Worm (Caenorhabditis elegans) whole organism, late embryonic: ENCODE data around the gene hpo-39.

Experiments used
- C08G9.2 ChIP-seq: sonication (generic microtip); optimal IDR thresholded peaks from 2 replicates; lab custom pipeline; 2016; ENCODE audit warnings: mild to moderate bottlenecking, missing genetic modification characterization, moderate library complexity, missing compliant biosample characterization
- F13H6.1 ChIP-seq: sonication (generic microtip); optimal IDR thresholded peaks from 2 replicates; lab custom pipeline; 2016; ENCODE audit warnings: missing genetic modification characterization, missing compliant biosample characterization
- Y22D7AL.16 ChIP-seq: sonication (generic microtip); optimal IDR thresholded peaks from 2 replicates; lab custom pipeline; 2016; ENCODE audit warnings: missing genetic modification characterization, missing compliant biosample characterization
- ama-1 ChIP-seq: fragments of 150-350 bp; optimal IDR thresholded peaks from 2 replicates; lab custom pipeline; 2014
- ceh-14 ChIP-seq: sonication (generic microtip); optimal IDR thresholded peaks from 2 replicates; lab custom pipeline; 2016; ENCODE audit warnings: missing genotype, missing genetic modification characterization, missing compliant biosample characterization
- ceh-18 ChIP-seq: sonication (generic microtip); optimal IDR thresholded peaks from 2 replicates; lab custom pipeline; 2016; ENCODE audit warnings: missing genetic modification characterization, missing compliant biosample characterization
- ceh-22 ChIP-seq: sonication (generic microtip); optimal IDR thresholded peaks from 2 replicates; lab custom pipeline; 2017; ENCODE audit warnings: missing biosample characterization, missing genetic modification characterization
- ceh-30 ChIP-seq: fragments of 150-350 bp; optimal IDR thresholded peaks from 2 replicates; lab custom pipeline; 2014; ENCODE audit warnings: missing biosample characterization, missing genetic modification characterization
- ceh-31 ChIP-seq: sonication (generic microtip); optimal IDR thresholded peaks from 2 replicates; lab custom pipeline; 2016; ENCODE audit warnings: missing genetic modification characterization, missing compliant biosample characterization
- ceh-34 ChIP-seq: sonication (generic microtip); optimal IDR thresholded peaks from 2 replicates; lab custom pipeline; 2016; ENCODE audit warnings: mild to moderate bottlenecking, missing genetic modification characterization, missing compliant biosample characterization
- ceh-45 ChIP-seq: fragments of 200-800 bp; sonication (Bioruptor generic); IDR thresholded peaks from 2 replicates; pipeline ENCODE4 v1.3.6; 2022; ENCODE audit warnings: missing genetic modification reagents, missing genetic modification characterization, missing compliant biosample characterization
- ceh-48 ChIP-seq: sonication (generic microtip); optimal IDR thresholded peaks from 2 replicates; lab custom pipeline; 2016; ENCODE audit warnings: missing genetic modification characterization, inconsistent platforms, missing compliant biosample characterization
- ceh-6 ChIP-seq: fragments of 200-800 bp; sonication (Bioruptor generic); optimal IDR thresholded peaks from 2 replicates; lab custom pipeline; 2018; ENCODE audit warnings: mild to moderate bottlenecking, missing genetic modification characterization, missing compliant biosample characterization
- dmd-4 ChIP-seq: sonication (generic microtip); optimal IDR thresholded peaks from 2 replicates; lab custom pipeline; 2016; ENCODE audit warnings: borderline replicate concordance, missing genetic modification characterization, missing compliant biosample characterization
- dve-1 ChIP-seq: sonication (generic microtip); optimal IDR thresholded peaks from 2 replicates; lab custom pipeline; 2017; ENCODE audit warnings: antibody characterized with exemption, mild to moderate bottlenecking, missing genetic modification characterization, missing compliant biosample characterization
- elt-2 ChIP-seq: sonication (generic microtip); optimal IDR thresholded peaks from 2 replicates; lab custom pipeline; 2016; ENCODE audit warnings: missing genetic modification reagents, missing genetic modification characterization, missing compliant biosample characterization
- fax-1 ChIP-seq: sonication (generic microtip); optimal IDR thresholded peaks from 2 replicates; lab custom pipeline; 2016; ENCODE audit warnings: missing genotype, missing genetic modification characterization, missing compliant biosample characterization
- hlh-6 ChIP-seq: sonication (generic microtip); optimal IDR thresholded peaks from 2 replicates; lab custom pipeline; 2016; ENCODE audit warnings: missing genotype, missing genetic modification characterization, missing compliant biosample characterization
- lim-6 ChIP-seq: sonication (generic microtip); optimal IDR thresholded peaks from 2 replicates; lab custom pipeline; 2016; ENCODE audit warnings: missing genetic modification characterization, missing compliant biosample characterization
- mec-3 ChIP-seq: sonication (generic microtip); optimal IDR thresholded peaks from 2 replicates; lab custom pipeline; 2016; ENCODE audit warnings: borderline replicate concordance, missing genetic modification characterization, missing compliant biosample characterization
- nfya-1 ChIP-seq: sonication (generic microtip); optimal IDR thresholded peaks from 2 replicates; lab custom pipeline; 2017; ENCODE audit warnings: missing genetic modification characterization, mild to moderate bottlenecking, missing compliant biosample characterization, antibody characterized with exemption, moderate library complexity
- nhr-11 ChIP-seq: fragments of 150-350 bp; optimal IDR thresholded peaks from 2 replicates; lab custom pipeline; 2014; ENCODE audit warnings: missing biosample characterization, missing genetic modification characterization
- npax-4 ChIP-seq: sonication (generic microtip); optimal IDR thresholded peaks from 2 replicates; lab custom pipeline; 2016; ENCODE audit warnings: missing genetic modification characterization, missing compliant biosample characterization
- pag-3 ChIP-seq: sonication (generic microtip); optimal IDR thresholded peaks from 2 replicates; lab custom pipeline; 2016; ENCODE audit warnings: missing compliant biosample characterization, missing genetic modification characterization, borderline replicate concordance
- pat-9 ChIP-seq: fragments of 200-800 bp; sonication (Bioruptor generic); optimal IDR thresholded peaks from 2 replicates; lab custom pipeline; 2018; ENCODE audit warnings: mild to moderate bottlenecking, missing genetic modification characterization, moderate library complexity, missing compliant biosample characterization
- pax-1 ChIP-seq: fragments of 150-350 bp; optimal IDR thresholded peaks from 2 replicates; lab custom pipeline; 2014; ENCODE audit warnings: missing biosample characterization, missing genetic modification characterization
- pha-2 ChIP-seq: sonication (generic microtip); optimal IDR thresholded peaks from 2 replicates; lab custom pipeline; 2017; ENCODE audit warnings: mild to moderate bottlenecking, missing genetic modification characterization, missing compliant biosample characterization
- pha-4 ChIP-seq: fragments of 150-350 bp; optimal IDR thresholded peaks from 2 replicates; lab custom pipeline; 2018; ENCODE audit warnings: missing biosample characterization, missing genetic modification reagents, missing genetic modification characterization
- pqm-1 ChIP-seq: sonication (generic microtip); optimal IDR thresholded peaks from 2 replicates; lab custom pipeline; 2016; ENCODE audit warnings: missing genetic modification characterization, missing compliant biosample characterization
- pros-1 ChIP-seq: fragments of 150-350 bp; optimal IDR thresholded peaks from 2 replicates; lab custom pipeline; 2014; ENCODE audit warnings: missing biosample characterization, missing genetic modification reagents, missing genetic modification characterization
- ref-2 ChIP-seq: sonication (generic microtip); optimal IDR thresholded peaks from 2 replicates; lab custom pipeline; 2016; ENCODE audit warnings: missing genetic modification characterization, missing compliant biosample characterization
- rnt-1 ChIP-seq: sonication (generic microtip); optimal IDR thresholded peaks from 2 replicates; lab custom pipeline; 2016; ENCODE audit warnings: missing genetic modification characterization, missing compliant biosample characterization
- sdc-2 ChIP-seq: sonication (generic microtip); optimal IDR thresholded peaks from 2 replicates; lab custom pipeline; 2016; ENCODE audit warnings: missing genotype, missing genetic modification characterization, missing compliant biosample characterization
- tbx-2 ChIP-seq: sonication (generic microtip); optimal IDR thresholded peaks from 2 replicates; lab custom pipeline; 2016; ENCODE audit warnings: missing genetic modification characterization, missing compliant biosample characterization
- tbx-7 ChIP-seq: sonication (generic microtip); optimal IDR thresholded peaks from 2 replicates; lab custom pipeline; 2016; ENCODE audit warnings: missing genotype, missing genetic modification characterization, missing compliant biosample characterization
- ttx-3 ChIP-seq: sonication (generic microtip); optimal IDR thresholded peaks from 2 replicates; lab custom pipeline; 2016; ENCODE audit warnings: missing genetic modification reagents, missing genetic modification characterization, missing compliant biosample characterization
- unc-42 ChIP-seq: sonication (generic microtip); optimal IDR thresholded peaks from 2 replicates; lab custom pipeline; 2016; ENCODE audit warnings: missing genotype, missing genetic modification characterization, missing compliant biosample characterization
- unc-55 ChIP-seq: sonication (generic microtip); optimal IDR thresholded peaks from 2 replicates; lab custom pipeline; 2017; ENCODE audit warnings: missing biosample characterization, missing genetic modification reagents, missing genetic modification characterization

Gene hpo-39

ce11 chrV:4552394-4553096 lies 21.2 kb downstream of the hpo-39 start:
- peak; percentile 28 for TF ChIP-seq tbx-2
- TF ChIP-seq ref-2 (tag; lab: Kevin White, UChicago): peak; percentile 9
- peak; percentile 21 for TF ChIP-seq C08G9.2
- TF ChIP-seq ceh-14 (tag; lab: Kevin White, UChicago): peak; percentile 44
- peak; percentile 1 for TF ChIP-seq rnt-1 (tag; lab: Kevin White, UChicago)
- peak; percentile 68 for TF ChIP-seq ceh-31 (tag; lab: Kevin White, UChicago)
- TF ChIP-seq unc-42 (tag; lab: Kevin White, UChicago): peak; percentile 17

ce11 chrV:4551911-4552310 lies 21.8 kb downstream of the hpo-39 start:
- TF ChIP-seq ceh-45 (GFP tag; lab: Robert Waterston, UW): no peak
- no peak for TF ChIP-seq ceh-22 (tag; lab: Kevin White, UChicago)
- no peak for TF ChIP-seq dve-1 (tag; lab: Kevin White, UChicago)
- TF ChIP-seq unc-42 (tag; lab: Kevin White, UChicago): no peak
- TF ChIP-seq fax-1 (tag; lab: Kevin White, UChicago): no peak
- TF ChIP-seq tbx-7 (tag; lab: Kevin White, UChicago): no peak
- TF ChIP-seq nhr-11 (tag; lab: Kevin White, UChicago): no peak
- no peak for TF ChIP-seq ceh-6 (GFP tag; lab: Kevin White, UChicago)
- no peak for TF ChIP-seq pag-3 (tag; lab: Kevin White, UChicago)
- no peak for TF ChIP-seq ttx-3 (tag; lab: Kevin White, UChicago)
- no peak for TF ChIP-seq Y22D7AL.16 (tag; lab: Kevin White, UChicago)
- TF ChIP-seq elt-2 (tag; lab: Kevin White, UChicago): no peak
- TF ChIP-seq ceh-30 (tag; lab: Kevin White, UChicago): no peak
- no peak for TF ChIP-seq pax-1 (tag; lab: Kevin White, UChicago)
- TF ChIP-seq, all 69 proteins: peak for 0

ce11 chrV:4550459-4550858 lies 23.3 kb downstream of the hpo-39 start:
- TF ChIP-seq nfya-1 (tag; lab: Kevin White, UChicago) (peak; percentile 33), ama-1 (lab: Kevin White, UChicago) (no peak), mec-3 (tag; lab: Kevin White, UChicago) (no peak), dve-1 (tag; lab: Kevin White, UChicago) (no peak), ceh-31 (tag; lab: Kevin White, UChicago) (peak; percentile 12), pha-2 (tag; lab: Kevin White, UChicago) (no peak), ceh-48 (tag; lab: Kevin White, UChicago) (no peak), Y22D7AL.16 (tag; lab: Kevin White, UChicago) (no peak), rnt-1 (tag; lab: Kevin White, UChicago) (peak; percentile 64), hlh-6 (tag; lab: Kevin White, UChicago) (no peak), npax-4 (no peak), pax-1 (tag; lab: Kevin White, UChicago) (no peak), tbx-2 (peak; percentile 51), dmd-4 (no peak), elt-2 (tag; lab: Kevin White, UChicago) (no peak), ceh-34 (peak; percentile 21), ref-2 (tag; lab: Kevin White, UChicago) (peak; percentile 69), ceh-14 (tag; lab: Kevin White, UChicago) (peak; percentile 1), pros-1 (tag; lab: Kevin White, UChicago) (no peak), F13H6.1 (tag; lab: Kevin White, UChicago) (peak; percentile 12), pqm-1 (tag; lab: Kevin White, UChicago) (no peak), pat-9 (tag; lab: Kevin White, UChicago) (no peak), ceh-18 (tag; lab: Kevin White, UChicago) (peak; percentile 63), sdc-2 (tag; lab: Kevin White, UChicago) (peak; percentile 44), unc-55 (GFP tag; lab: Kevin White, UChicago) (peak; percentile 49), ttx-3 (tag; lab: Kevin White, UChicago) (no peak), nhr-11 (tag; lab: Kevin White, UChicago) (no peak), pha-4 (tag; lab: Kevin White, UChicago) (no peak), lim-6 (tag; lab: Kevin White, UChicago) (no peak), ceh-6 (GFP tag; lab: Kevin White, UChicago) (no peak)
